Worm (Caenorhabditis elegans) whole organism, L4/young adult: ENCODE measurements around the gene Y75B8A.6.

Source experiments
- W03F9.2 ChIP-seq: fragments of 150-350 bp; optimal IDR thresholded peaks from 2 replicates; lab custom pipeline; 2014; ENCODE audit warnings: missing biosample characterization, missing genetic modification characterization
- him-1 ChIP-seq: sonication (generic microtip); optimal IDR thresholded peaks from 2 replicates; lab custom pipeline; 2016; ENCODE audit warnings: missing genotype, missing genetic modification reagents, missing genetic modification characterization, missing compliant biosample characterization

- TF ChIP-seq him-1 (no peak), W03F9.2 (tag; lab: Kevin White, UChicago) (no peak)
Observed at ce11 chrIII:12159208-12159607, 29.1 kb upstream of the Y75B8A.6 start.
